Fruit fly (Drosophila melanogaster) whole organism, pupa: ENCODE measurements around the gene Dredd.
A peak's percentile ranks its signal among the peaks of the same experiment; 100 is the strongest.

Experiments used
- CG10348 ChIP-seq: fragments of 200-800 bp; sonication (Bioruptor generic); IDR thresholded peaks from 2 replicates; pipeline ENCODE4 v1.3.6; 2022; ENCODE audit warnings: missing biosample characterization, missing genetic modification characterization
- CG12605 ChIP-seq: fragments of 200-800 bp; sonication (Bioruptor generic); IDR thresholded peaks from 2 replicates; pipeline ENCODE4 v1.3.6; 2022; ENCODE audit warnings: missing biosample characterization, missing genetic modification characterization
- CG13204 ChIP-seq: fragments of 200-800 bp; sonication (Bioruptor generic); optimal IDR thresholded peaks from 2 replicates; lab custom pipeline; 2018; ENCODE audit warnings: missing biosample characterization, mild to moderate bottlenecking, missing genetic modification characterization, moderate library complexity
- CG14655 ChIP-seq: fragments of 200-800 bp; sonication (Bioruptor generic); optimal IDR thresholded peaks from 3 replicates; lab custom pipeline; 2017; ENCODE audit warnings: mild to moderate bottlenecking, missing biosample characterization, missing genetic modification reagents, missing genetic modification characterization
- CG15710 ChIP-seq: fragments of 200-800 bp; sonication (Bioruptor generic); optimal IDR thresholded peaks from 2 replicates; lab custom pipeline; 2018; ENCODE audit warnings: missing biosample characterization, mild to moderate bottlenecking, missing genetic modification characterization, moderate library complexity
- CG17806 ChIP-seq: fragments of 200-800 bp; sonication (Bioruptor generic); optimal IDR thresholded peaks from 2 replicates; lab custom pipeline; 2018; ENCODE audit warnings: missing biosample characterization, mild to moderate bottlenecking, missing genetic modification characterization, moderate library complexity
- CG32121 ChIP-seq: fragments of 200-800 bp; sonication (Bioruptor generic); IDR thresholded peaks from 2 replicates; pipeline ENCODE4 v1.3.6; 2022; ENCODE audit warnings: missing biosample characterization, missing genetic modification characterization
- CG34367 ChIP-seq: fragments of 200-800 bp; sonication (Bioruptor generic); optimal IDR thresholded peaks from 2 replicates; lab custom pipeline; 2018; ENCODE audit warnings: missing biosample characterization, mild to moderate bottlenecking, missing genetic modification characterization
- CG4496 ChIP-seq: fragments of 200-800 bp; sonication (Bioruptor generic); IDR thresholded peaks from 3 replicates; pipeline ENCODE4 v1.3.6; 2022; ENCODE audit warnings: missing biosample characterization, missing genetic modification characterization
- CG8159 ChIP-seq: fragments of 200-800 bp; sonication (Bioruptor generic); optimal IDR thresholded peaks from 3 replicates; lab custom pipeline; 2018; ENCODE audit warnings: missing biosample characterization, mild to moderate bottlenecking, missing genetic modification characterization, moderate library complexity
- CG8301 ChIP-seq: fragments of 200-800 bp; sonication (Bioruptor generic); optimal IDR thresholded peaks from 2 replicates; lab custom pipeline; 2018; ENCODE audit warnings: missing biosample characterization, mild to moderate bottlenecking, missing genetic modification characterization
- CG9948 ChIP-seq: fragments of 200-800 bp; sonication (Bioruptor generic); optimal IDR thresholded peaks from 2 replicates; lab custom pipeline; 2018; ENCODE audit warnings: missing biosample characterization, mild to moderate bottlenecking, missing genetic modification characterization, moderate library complexity
- D1 ChIP-seq: fragments of 200-800 bp; sonication (Bioruptor generic); optimal IDR thresholded peaks from 2 replicates; lab custom pipeline; 2018; ENCODE audit warnings: missing biosample characterization, mild to moderate bottlenecking, missing genetic modification characterization, moderate library complexity
- EcR ChIP-seq: fragments of 200-800 bp; sonication (Bioruptor generic); optimal IDR thresholded peaks from 3 replicates; lab custom pipeline; 2019; ENCODE audit warnings: missing biosample characterization, missing genetic modification characterization, mild to moderate bottlenecking, moderate library complexity, missing genetic modification reagents
- Ets98B ChIP-seq: fragments of 200-800 bp; sonication (Bioruptor generic); IDR thresholded peaks from 2 replicates; pipeline ENCODE4 v1.3.6; 2022; ENCODE audit warnings: missing biosample characterization, missing genetic modification characterization
- Pif1A ChIP-seq: fragments of 200-800 bp; sonication (Bioruptor generic); optimal IDR thresholded peaks from 3 replicates; lab custom pipeline; 2016; ENCODE audit warnings: missing biosample characterization, missing genetic modification characterization
- Pif1B ChIP-seq: fragments of 200-800 bp; sonication (Bioruptor generic); optimal IDR thresholded peaks from 3 replicates; lab custom pipeline; 2016; ENCODE audit warnings: missing biosample characterization, missing genetic modification characterization
- Snoo ChIP-seq: fragments of 200-800 bp; sonication (Bioruptor generic); optimal IDR thresholded peaks from 3 replicates; lab custom pipeline; 2017; ENCODE audit warnings: missing biosample characterization, mild to moderate bottlenecking, missing genetic modification characterization, inconsistent platforms
- fd96Ca ChIP-seq: fragments of 200-800 bp; sonication (Bioruptor generic); IDR thresholded peaks from 3 replicates; pipeline ENCODE4 v1.3.6; 2022; ENCODE audit warnings: missing biosample characterization, missing genetic modification characterization
- gl ChIP-seq: fragments of 200-800 bp; sonication (Bioruptor generic); optimal IDR thresholded peaks from 2 replicates; lab custom pipeline; 2018; ENCODE audit warnings: missing biosample characterization, mild to moderate bottlenecking, missing genetic modification characterization
- rn ChIP-seq: fragments of 200-800 bp; sonication (Bioruptor generic); IDR thresholded peaks from 2 replicates; pipeline ENCODE4 v1.3.6; 2022; ENCODE audit warnings: missing biosample characterization, missing genetic modification characterization

The Dredd gene

DNA sequence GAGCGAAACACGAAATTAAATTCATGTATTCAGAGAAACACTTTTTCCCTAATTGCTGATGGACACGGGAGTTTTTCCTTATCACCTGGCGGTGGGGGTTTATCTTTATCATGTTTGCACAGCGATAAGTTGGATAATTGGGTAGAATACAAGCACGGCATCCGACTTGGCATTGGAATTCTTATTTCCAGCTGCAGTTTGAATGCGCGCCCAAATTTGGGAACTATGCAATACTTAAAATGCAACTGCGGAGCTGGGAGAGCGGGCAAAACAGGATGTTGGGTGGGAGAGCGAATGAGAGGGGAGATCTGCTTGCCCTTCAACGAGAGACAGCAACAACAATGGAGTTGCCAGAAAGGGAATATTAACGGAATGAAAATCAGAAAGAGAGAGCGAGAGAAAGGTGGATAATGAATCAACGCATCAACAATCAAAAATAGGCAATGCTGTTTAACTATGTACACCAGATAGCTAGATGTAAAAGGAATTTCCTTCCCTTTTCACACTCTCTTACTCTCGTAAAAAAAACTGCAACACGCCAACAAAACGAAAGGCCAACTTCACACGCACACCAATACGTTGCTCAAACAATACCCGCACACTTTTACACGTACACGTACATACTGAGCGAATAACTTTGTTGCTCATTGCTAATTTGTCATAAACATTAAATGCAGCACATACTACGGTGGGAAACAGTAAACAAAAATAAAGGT lies 18.4 kb downstream of the Dredd start:
- TF ChIP-seq Snoo, result peak; percentile 5
- no peak for TF ChIP-seq CG8301 (tag; lab: Kevin White, UChicago)
- TF ChIP-seq CG4496 (GFP tag; lab: Robert Waterston, UW), result 0 out of 3 replicates have a peak, but pooled peaks have one; percentile 22

DNA sequence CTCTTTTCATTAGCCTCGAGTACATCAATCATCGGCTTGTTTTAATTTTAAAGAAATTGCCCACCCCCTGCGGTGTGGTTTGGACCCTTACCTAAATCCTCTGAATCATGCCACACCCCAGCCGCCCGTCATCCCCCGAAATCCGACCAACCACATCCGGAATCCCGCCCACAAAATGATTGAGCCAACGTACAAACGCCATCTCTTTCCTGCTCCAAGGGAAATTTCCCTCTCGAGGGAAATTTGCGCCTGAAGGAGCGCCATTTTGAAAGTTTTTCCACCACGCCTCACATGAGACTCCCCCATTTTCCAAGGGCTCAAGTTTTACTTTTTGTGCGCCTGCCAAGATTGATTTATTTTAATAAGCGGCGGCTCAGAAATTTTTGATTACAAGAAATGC lies 25.3 kb downstream of the Dredd start:
- TF ChIP-seq CG32121 (GFP tag; lab: Robert Waterston, UW) (no peak), CG9948 (tag; lab: Kevin White, UChicago) (no peak), CG13204 (GFP tag; lab: Kevin White, UChicago) (no peak), Pif1A (GFP tag; lab: Kevin White, UChicago) (no peak), EcR (no peak), rn (GFP tag; lab: Robert Waterston, UW) (no peak), CG8301 (tag; lab: Kevin White, UChicago) (no peak), Snoo (no peak)

DNA sequence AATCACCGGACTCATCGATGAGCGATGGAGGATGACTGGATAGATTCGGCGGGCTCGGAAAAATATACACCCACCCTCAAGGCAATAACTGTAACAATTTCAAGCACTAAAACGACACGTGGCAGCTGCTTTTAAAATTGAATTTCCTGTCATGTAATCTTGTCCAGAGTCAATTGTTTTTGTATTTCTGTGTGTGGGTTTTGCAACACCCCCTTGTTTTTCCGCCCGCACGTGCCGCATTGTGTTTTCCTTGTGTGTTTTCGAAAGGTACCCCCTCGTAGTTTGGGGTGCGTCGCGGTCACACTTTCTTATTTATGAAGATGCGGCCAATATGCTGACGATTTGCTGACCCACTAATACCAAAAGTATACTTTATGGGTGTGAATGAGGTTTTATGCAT lies 33.4 kb downstream of the Dredd start:
- no peak for TF ChIP-seq fd96Ca (GFP tag; lab: Robert Waterston, UW)
- no peak for TF ChIP-seq D1 (tag; lab: Kevin White, UChicago)
- no peak for TF ChIP-seq Snoo
- TF ChIP-seq CG8159, result no peak
- no peak for TF ChIP-seq CG13204 (GFP tag; lab: Kevin White, UChicago)
- no peak for TF ChIP-seq CG8301 (tag; lab: Kevin White, UChicago)
- no peak for TF ChIP-seq CG32121 (GFP tag; lab: Robert Waterston, UW)
- TF ChIP-seq CG10348 (GFP tag; lab: Robert Waterston, UW), result no peak
- TF ChIP-seq EcR, result no peak
- TF ChIP-seq CG34367, result no peak
- no peak for TF ChIP-seq Pif1B
- no peak for TF ChIP-seq gl (tag; lab: Kevin White, UChicago)
- TF ChIP-seq rn (GFP tag; lab: Robert Waterston, UW), result no peak
- TF ChIP-seq CG17806 (tag; lab: Kevin White, UChicago), result no peak
- no peak for TF ChIP-seq CG12605 (GFP tag; lab: Robert Waterston, UW)
- TF ChIP-seq Ets98B (GFP tag; lab: Robert Waterston, UW), result no peak
- no peak for TF ChIP-seq CG4496 (GFP tag; lab: Robert Waterston, UW)
- TF ChIP-seq CG14655 (GFP tag; lab: Kevin White, UChicago), result no peak
- TF ChIP-seq CG15710 (tag; lab: Kevin White, UChicago), result no peak
- TF ChIP-seq Pif1A (GFP tag; lab: Kevin White, UChicago), result no peak
- TF ChIP-seq, all 21 proteins: peak for 0

DNA sequence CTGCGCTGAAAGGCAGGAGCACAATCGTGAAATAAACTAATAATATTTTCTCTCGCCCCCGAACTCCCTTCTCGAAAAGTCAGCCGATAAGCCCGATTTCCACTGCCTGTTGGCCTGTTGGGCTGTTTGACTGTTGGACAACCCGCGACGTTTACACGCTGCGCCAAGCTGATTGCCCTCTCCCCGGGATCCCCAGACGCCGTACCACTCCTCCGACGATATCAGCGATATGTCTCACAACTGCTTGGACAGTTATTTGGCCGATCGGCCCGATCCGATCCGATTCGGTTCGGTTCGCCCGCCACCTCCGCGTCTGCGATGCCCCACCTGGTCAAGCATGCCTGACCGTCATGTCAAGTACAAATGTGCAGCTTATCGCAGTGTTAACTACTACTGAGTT lies 35.6 kb downstream of the Dredd start:
- TF ChIP-seq rn (GFP tag; lab: Robert Waterston, UW) (no peak), CG14655 (GFP tag; lab: Kevin White, UChicago) (no peak), CG8159 (no peak), EcR (no peak), CG10348 (GFP tag; lab: Robert Waterston, UW) (no peak), Snoo (no peak), CG17806 (tag; lab: Kevin White, UChicago) (no peak)

DNA sequence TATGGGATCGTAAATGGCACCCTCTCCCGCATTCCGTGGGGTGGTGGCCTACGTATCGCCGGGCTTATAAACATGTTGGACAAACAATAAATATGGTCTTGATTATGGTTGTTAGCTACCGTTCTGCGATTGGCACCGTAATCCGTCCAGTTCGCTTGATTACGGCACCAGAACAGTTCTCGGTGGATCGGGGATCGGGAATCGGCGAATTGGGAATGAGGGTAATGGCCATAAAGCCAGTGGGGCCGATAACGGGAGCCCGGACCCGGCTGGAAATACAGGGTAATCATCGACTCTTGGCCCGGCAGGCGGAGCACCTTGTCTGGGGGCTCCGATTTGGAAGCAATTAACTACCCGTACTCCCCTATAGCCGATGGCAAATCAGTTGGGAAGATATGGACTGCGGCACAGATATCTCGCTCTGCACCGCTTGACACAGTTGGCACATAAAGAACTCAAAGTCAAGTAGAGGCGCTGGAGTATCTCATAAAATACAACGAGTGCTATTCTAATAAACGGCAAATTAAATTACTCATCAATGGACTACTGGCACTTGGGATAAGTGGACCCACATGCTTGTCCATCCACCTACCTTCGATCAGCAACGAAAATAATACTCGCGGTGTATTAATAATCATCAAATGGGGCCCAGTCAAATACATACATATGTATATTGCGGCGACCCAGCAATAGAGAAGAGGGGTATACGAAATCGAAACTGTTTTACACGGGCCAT lies 36.9 kb downstream of the Dredd start:
- TF ChIP-seq CG12605 (GFP tag; lab: Robert Waterston, UW), result no peak
- TF ChIP-seq CG8301 (tag; lab: Kevin White, UChicago), result no peak
- TF ChIP-seq Pif1A (GFP tag; lab: Kevin White, UChicago), result no peak
- no peak for TF ChIP-seq CG13204 (GFP tag; lab: Kevin White, UChicago)
- no peak for TF ChIP-seq D1 (tag; lab: Kevin White, UChicago)
- no peak for TF ChIP-seq Snoo
- no peak for TF ChIP-seq CG10348 (GFP tag; lab: Robert Waterston, UW)
- no peak for TF ChIP-seq CG15710 (tag; lab: Kevin White, UChicago)
- no peak for TF ChIP-seq EcR
- no peak for TF ChIP-seq Pif1B
- TF ChIP-seq gl (tag; lab: Kevin White, UChicago), result no peak
- TF ChIP-seq rn (GFP tag; lab: Robert Waterston, UW), result no peak
- TF ChIP-seq CG14655 (GFP tag; lab: Kevin White, UChicago), result no peak
- TF ChIP-seq, all 21 proteins: peak for 0

DNA sequence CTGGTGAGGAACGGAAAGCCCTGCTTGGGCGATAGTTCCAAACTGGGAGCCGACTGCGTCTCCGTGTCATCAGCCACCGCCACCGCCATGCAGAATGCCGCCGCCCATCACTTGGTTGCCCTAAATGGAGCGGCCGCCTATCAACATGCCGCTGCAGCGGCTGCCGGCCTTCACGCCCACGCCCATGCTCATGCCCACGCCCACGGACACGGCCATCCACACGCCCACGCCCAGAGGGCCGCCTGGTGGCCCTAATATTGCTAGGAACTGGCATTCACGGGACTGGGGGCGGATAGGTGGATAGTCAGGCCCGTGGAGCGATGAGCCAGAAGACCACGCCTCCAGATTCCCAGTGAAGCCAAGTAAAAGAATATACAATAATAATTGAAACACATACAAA lies 38.3 kb downstream of the Dredd start:
- TF ChIP-seq Snoo, result no peak
- no peak for TF ChIP-seq rn (GFP tag; lab: Robert Waterston, UW)
